Worm (Caenorhabditis elegans) whole organism, late embryonic: ENCODE results near the gene lin-48.
A peak's percentile ranks its signal among the peaks of the same experiment; 100 is the strongest.
"Not testable (repeated sequence)": the region's sequence is repeated elsewhere in the genome, so short reads cannot be mapped to it uniquely, and the experiment has no call there.

Experiments used
- C08G9.2 ChIP-seq: sonication (generic microtip); optimal IDR thresholded peaks from 2 replicates; lab custom pipeline; 2016; ENCODE audit warnings: mild to moderate bottlenecking, missing genetic modification characterization, moderate library complexity, missing compliant biosample characterization
- F13H6.1 ChIP-seq: sonication (generic microtip); optimal IDR thresholded peaks from 2 replicates; lab custom pipeline; 2016; ENCODE audit warnings: missing genetic modification characterization, missing compliant biosample characterization
- K02D7.2 ChIP-seq: sonication (generic microtip); optimal IDR thresholded peaks from 2 replicates; lab custom pipeline; 2017; ENCODE audit warnings: mild to moderate bottlenecking, missing genetic modification characterization, missing compliant biosample characterization
- T23F11.4 ChIP-seq: fragments of 200-800 bp; sonication (Bioruptor generic); optimal IDR thresholded peaks from 2 replicates; lab custom pipeline; 2018; ENCODE audit warnings: mild to moderate bottlenecking, missing genetic modification characterization, missing compliant biosample characterization
- ceh-14 ChIP-seq: sonication (generic microtip); optimal IDR thresholded peaks from 2 replicates; lab custom pipeline; 2016; ENCODE audit warnings: missing genotype, missing genetic modification characterization, missing compliant biosample characterization
- ceh-18 ChIP-seq: sonication (generic microtip); optimal IDR thresholded peaks from 2 replicates; lab custom pipeline; 2016; ENCODE audit warnings: missing genetic modification characterization, missing compliant biosample characterization
- ceh-2 ChIP-seq: sonication (generic microtip); optimal IDR thresholded peaks from 2 replicates; lab custom pipeline; 2016; ENCODE audit warnings: missing genotype, missing genetic modification characterization, missing compliant biosample characterization
- ceh-24 ChIP-seq: sonication (generic microtip); optimal IDR thresholded peaks from 2 replicates; lab custom pipeline; 2016; ENCODE audit warnings: mild to moderate bottlenecking, missing genetic modification characterization, missing compliant biosample characterization
- ceh-31 ChIP-seq: sonication (generic microtip); optimal IDR thresholded peaks from 2 replicates; lab custom pipeline; 2016; ENCODE audit warnings: missing genetic modification characterization, missing compliant biosample characterization
- ceh-34 ChIP-seq: sonication (generic microtip); optimal IDR thresholded peaks from 2 replicates; lab custom pipeline; 2016; ENCODE audit warnings: mild to moderate bottlenecking, missing genetic modification characterization, missing compliant biosample characterization
- ceh-45 ChIP-seq: fragments of 200-800 bp; sonication (Bioruptor generic); IDR thresholded peaks from 2 replicates; pipeline ENCODE4 v1.3.6; 2022; ENCODE audit warnings: missing genetic modification reagents, missing genetic modification characterization, missing compliant biosample characterization
- ceh-48 ChIP-seq: sonication (generic microtip); optimal IDR thresholded peaks from 2 replicates; lab custom pipeline; 2016; ENCODE audit warnings: missing genetic modification characterization, inconsistent platforms, missing compliant biosample characterization
- ceh-9 ChIP-seq: sonication (generic microtip); optimal IDR thresholded peaks from 2 replicates; lab custom pipeline; 2016; ENCODE audit warnings: mild to moderate bottlenecking, missing genetic modification characterization, inconsistent platforms, missing compliant biosample characterization
- che-1 ChIP-seq: sonication (generic microtip); optimal IDR thresholded peaks from 2 replicates; lab custom pipeline; 2016; ENCODE audit warnings: mild to moderate bottlenecking, missing genetic modification characterization, missing compliant biosample characterization
- dve-1 ChIP-seq: sonication (generic microtip); optimal IDR thresholded peaks from 2 replicates; lab custom pipeline; 2017; ENCODE audit warnings: antibody characterized with exemption, mild to moderate bottlenecking, missing genetic modification characterization, missing compliant biosample characterization
- elt-2 ChIP-seq: sonication (generic microtip); optimal IDR thresholded peaks from 2 replicates; lab custom pipeline; 2016; ENCODE audit warnings: missing genetic modification reagents, missing genetic modification characterization, missing compliant biosample characterization
- elt-4 ChIP-seq: sonication (generic microtip); optimal IDR thresholded peaks from 2 replicates; lab custom pipeline; 2016; ENCODE audit warnings: missing genetic modification characterization, missing compliant biosample characterization
- fax-1 ChIP-seq: sonication (generic microtip); optimal IDR thresholded peaks from 2 replicates; lab custom pipeline; 2016; ENCODE audit warnings: missing genotype, missing genetic modification characterization, missing compliant biosample characterization
- fkh-10 ChIP-seq: fragments of 150-350 bp; optimal IDR thresholded peaks from 2 replicates; lab custom pipeline; 2014; ENCODE audit warnings: missing biosample characterization, missing genetic modification reagents, missing genetic modification characterization
- fkh-6 ChIP-seq: sonication (generic microtip); optimal IDR thresholded peaks from 2 replicates; lab custom pipeline; 2016; ENCODE audit warnings: missing genetic modification characterization, missing compliant biosample characterization
- gmeb-2 ChIP-seq: sonication (generic microtip); optimal IDR thresholded peaks from 2 replicates; lab custom pipeline; 2016; ENCODE audit warnings: missing genetic modification characterization, inconsistent platforms, missing compliant biosample characterization
- hlh-15 ChIP-seq: sonication (generic microtip); optimal IDR thresholded peaks from 2 replicates; lab custom pipeline; 2016; ENCODE audit warnings: missing genetic modification characterization, missing compliant biosample characterization
- hlh-30 ChIP-seq: sonication (generic microtip); optimal IDR thresholded peaks from 2 replicates; lab custom pipeline; 2017; ENCODE audit warnings: antibody characterized with exemption, missing genetic modification characterization, missing compliant biosample characterization; ENCODE audit not compliant: insufficient read depth
- lin-11 ChIP-seq: fragments of 200-800 bp; sonication (Bioruptor generic); optimal IDR thresholded peaks from 2 replicates; lab custom pipeline; 2018; ENCODE audit warnings: mild to moderate bottlenecking, missing genetic modification characterization, missing compliant biosample characterization
- nfya-1 ChIP-seq: sonication (generic microtip); optimal IDR thresholded peaks from 2 replicates; lab custom pipeline; 2017; ENCODE audit warnings: missing genetic modification characterization, mild to moderate bottlenecking, missing compliant biosample characterization, antibody characterized with exemption, moderate library complexity
- pax-1 ChIP-seq: fragments of 150-350 bp; optimal IDR thresholded peaks from 2 replicates; lab custom pipeline; 2014; ENCODE audit warnings: missing biosample characterization, missing genetic modification characterization
- pha-2 ChIP-seq: sonication (generic microtip); optimal IDR thresholded peaks from 2 replicates; lab custom pipeline; 2017; ENCODE audit warnings: mild to moderate bottlenecking, missing genetic modification characterization, missing compliant biosample characterization
- pha-4 ChIP-seq: fragments of 150-350 bp; optimal IDR thresholded peaks from 2 replicates; lab custom pipeline; 2018; ENCODE audit warnings: missing biosample characterization, missing genetic modification reagents, missing genetic modification characterization
- ref-2 ChIP-seq: sonication (generic microtip); optimal IDR thresholded peaks from 2 replicates; lab custom pipeline; 2016; ENCODE audit warnings: missing genetic modification characterization, missing compliant biosample characterization
- rnt-1 ChIP-seq: sonication (generic microtip); optimal IDR thresholded peaks from 2 replicates; lab custom pipeline; 2016; ENCODE audit warnings: missing genetic modification characterization, missing compliant biosample characterization
- sox-2 ChIP-seq: fragments of 200-800 bp; sonication (Bioruptor generic); IDR thresholded peaks from 2 replicates; pipeline ENCODE4 v1.3.6; 2022; ENCODE audit warnings: missing genetic modification reagents, missing genetic modification characterization, missing compliant biosample characterization
- sox-4 ChIP-seq: sonication (generic microtip); optimal IDR thresholded peaks from 2 replicates; lab custom pipeline; 2017; ENCODE audit warnings: mild to moderate bottlenecking, missing genetic modification characterization, inconsistent platforms, missing compliant biosample characterization
- tbx-2 ChIP-seq: sonication (generic microtip); optimal IDR thresholded peaks from 2 replicates; lab custom pipeline; 2016; ENCODE audit warnings: missing genetic modification characterization, missing compliant biosample characterization
- unc-3 ChIP-seq, 2 experiments: fragments of 200-800 bp in 1 of 2; sonication (Bioruptor generic) in 1 of 2; sonication (generic microtip) in 1 of 2; conservative IDR thresholded peaks in 1 of 2; optimal IDR thresholded peaks in 1 of 2; 2 replicates each; pipeline versions ENCODE4 v1.3.6 to Lab custom; 2016 to 2022; ENCODE audit warnings: missing compliant biosample characterization in 2 of 2, missing genetic modification characterization in 2 of 2, missing genetic modification reagents in 1 of 2
- unc-55 ChIP-seq: sonication (generic microtip); optimal IDR thresholded peaks from 2 replicates; lab custom pipeline; 2017; ENCODE audit warnings: missing biosample characterization, missing genetic modification reagents, missing genetic modification characterization

Gene lin-48

DNA sequence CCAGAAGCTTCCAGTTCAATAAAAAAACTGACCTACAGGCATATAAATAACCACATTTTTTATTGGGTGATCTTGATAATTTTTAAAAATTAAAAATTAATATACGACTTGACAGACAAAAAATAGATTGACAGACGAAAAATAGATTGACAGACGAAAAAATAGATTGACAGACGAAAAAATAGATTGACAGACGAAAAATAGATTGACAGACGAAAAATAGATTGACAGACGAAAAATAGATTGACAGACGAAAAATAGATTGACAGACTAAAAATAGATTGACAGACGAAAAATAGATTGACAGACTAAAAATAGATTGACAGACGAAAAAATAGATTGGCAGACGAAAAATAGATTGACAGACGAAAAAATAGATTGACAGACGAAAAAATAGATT lies 25.1 kb downstream of the lin-48 start:
- peak; percentile 87 for TF ChIP-seq unc-3 (GFP tag; conservative IDR thresholded peaks at IDR 0.05; lab: Robert Waterston, UW)
- not testable (repeated sequence) for TF ChIP-seq unc-3 (tag; optimal IDR thresholded peaks at IDR 0.05; lab: Kevin White, UChicago)
- TF ChIP-seq sox-2 (GFP tag; lab: Robert Waterston, UW): peak; percentile 28; the same call in 1 of the 2 replicates
- peak; percentile 66 for TF ChIP-seq ceh-45 (GFP tag; lab: Robert Waterston, UW)

- TF ChIP-seq pha-4 (tag; lab: Kevin White, UChicago): no peak
- no peak for TF ChIP-seq T23F11.4
- no peak for TF ChIP-seq hlh-15
- no peak for TF ChIP-seq ceh-45 (GFP tag; lab: Robert Waterston, UW)
- TF ChIP-seq fax-1 (tag; lab: Kevin White, UChicago): no peak
- no peak for TF ChIP-seq ceh-48 (tag; lab: Kevin White, UChicago)
Observed at ce11 chrIII:3773173-3773572, 27.9 kb downstream of the lin-48 start, which contains the start of gene lec-4. Gene lec-4 (minus strand): TSS chrIII:3773326.

DNA sequence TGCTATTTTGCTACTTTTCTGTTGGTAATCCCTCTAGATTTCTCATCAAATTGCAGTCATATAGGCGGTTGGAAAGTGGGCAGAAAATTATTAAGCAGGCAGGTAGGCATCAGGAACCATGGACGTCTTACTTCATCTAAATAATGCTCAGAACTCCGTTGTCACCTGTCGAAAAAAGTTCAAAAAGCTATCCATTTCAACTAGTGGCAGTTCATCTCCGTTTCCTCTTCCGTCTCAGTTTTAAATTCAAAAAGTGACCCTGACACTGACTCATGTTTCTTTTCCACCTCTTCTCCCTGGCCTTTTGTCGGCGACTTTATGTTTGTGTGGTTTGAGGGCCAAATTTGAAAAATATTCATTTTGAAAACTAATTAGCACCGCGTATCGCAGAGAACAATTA lies 29.3 kb downstream of the lin-48 start:
- no peak for TF ChIP-seq ceh-9 (tag; lab: Kevin White, UChicago)
- TF ChIP-seq ref-2 (tag; lab: Kevin White, UChicago): peak; percentile 4

ce11 chrIII:3781827-3782226 lies 36.6 kb downstream of the lin-48 start:
- peak; percentile 34 for TF ChIP-seq rnt-1 (tag; lab: Kevin White, UChicago)
- no peak for TF ChIP-seq ceh-2 (tag; lab: Kevin White, UChicago)

DNA sequence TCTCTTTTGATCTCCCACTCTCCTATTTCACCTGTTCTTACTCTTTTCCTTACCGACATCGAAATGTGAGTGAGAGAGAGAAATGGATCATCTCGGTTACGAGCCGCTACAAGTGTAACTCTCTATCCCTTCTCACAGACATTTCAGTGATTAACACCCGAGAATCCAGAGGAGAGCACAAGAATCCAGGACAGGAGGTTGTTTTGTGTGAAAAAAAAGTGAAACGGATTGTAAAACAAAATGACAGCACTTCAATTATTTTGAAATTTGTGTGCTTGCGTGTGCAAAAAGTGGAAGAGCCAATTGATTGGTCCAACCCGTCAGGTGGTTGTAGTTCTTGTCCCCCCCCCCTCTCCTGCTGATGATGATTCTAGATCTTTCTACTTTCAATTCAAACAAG lies 37.6 kb downstream of the lin-48 start:
- TF ChIP-seq ceh-18 (tag; lab: Kevin White, UChicago) (peak; percentile 74), ceh-24 (tag; lab: Kevin White, UChicago) (no peak), dve-1 (no peak), unc-55 (peak; percentile 59), elt-4 (tag; lab: Kevin White, UChicago) (no peak), rnt-1 (tag; lab: Kevin White, UChicago) (peak; percentile 28), K02D7.2 (tag; lab: Kevin White, UChicago) (no peak), nfya-1 (tag; lab: Kevin White, UChicago) (peak; percentile 13), pha-2 (tag; lab: Kevin White, UChicago) (no peak)

- TF ChIP-seq nfya-1 (tag; lab: Kevin White, UChicago): no peak
- TF ChIP-seq pha-2 (tag; lab: Kevin White, UChicago): no peak
- no peak for TF ChIP-seq lin-11 (tag; lab: Kevin White, UChicago)
- TF ChIP-seq pax-1: no peak
- TF ChIP-seq unc-55: peak; percentile 37
- no peak for TF ChIP-seq ceh-48 (tag; lab: Kevin White, UChicago)
- TF ChIP-seq, all 69 proteins: peak for 1
Observed at ce11 chrIII:3783914-3784313, 38.7 kb downstream of the lin-48 start.

DNA sequence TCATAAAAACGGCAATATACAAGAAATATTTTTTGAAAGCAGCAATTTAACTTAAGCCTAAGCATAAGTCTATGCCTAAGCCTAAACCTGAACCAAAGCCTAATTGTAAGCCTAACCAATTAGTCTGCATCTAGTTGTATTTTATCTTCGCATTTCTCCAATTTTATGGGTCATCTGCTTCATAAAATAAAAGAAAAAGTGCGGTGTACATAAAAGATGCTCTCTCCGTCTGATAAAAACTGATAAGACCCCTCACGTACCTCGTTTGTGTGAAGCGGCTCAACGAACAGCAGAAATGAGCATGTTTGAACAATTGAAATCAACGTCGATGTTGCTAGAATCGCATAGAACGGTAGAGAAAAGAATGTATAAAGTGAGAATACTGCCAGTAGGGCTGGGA lies 39.9 kb downstream of the lin-48 start:
- no peak for TF ChIP-seq fkh-6
- peak; percentile 41 for TF ChIP-seq elt-2 (tag; lab: Kevin White, UChicago)
- TF ChIP-seq, all 69 proteins: peak for 1

- peak; percentile 13 for TF ChIP-seq hlh-30 (tag; lab: Kevin White, UChicago)
- peak; percentile 3 for TF ChIP-seq gmeb-2
- no peak for TF ChIP-seq fkh-10 (GFP tag; lab: Kevin White, UChicago)
- no peak for TF ChIP-seq ceh-14
- peak; percentile 60 for TF ChIP-seq unc-55
- peak; percentile 13 for TF ChIP-seq ceh-2 (tag; lab: Kevin White, UChicago)
- TF ChIP-seq tbx-2 (tag; lab: Kevin White, UChicago): peak; percentile 44
- TF ChIP-seq C08G9.2 (tag; lab: Kevin White, UChicago): no peak
- peak; percentile 73 for TF ChIP-seq rnt-1 (tag; lab: Kevin White, UChicago)
- TF ChIP-seq ceh-18 (tag; lab: Kevin White, UChicago): peak; percentile 56
- TF ChIP-seq sox-4 (tag; lab: Kevin White, UChicago): no peak
- peak; percentile 47 for TF ChIP-seq nfya-1 (tag; lab: Kevin White, UChicago)
- TF ChIP-seq ref-2 (tag; lab: Kevin White, UChicago): peak; percentile 64
- TF ChIP-seq ceh-31: peak; percentile 32
- no peak for TF ChIP-seq pha-2 (tag; lab: Kevin White, UChicago)
- TF ChIP-seq che-1 (tag; lab: Kevin White, UChicago): peak; percentile 7
- no peak for TF ChIP-seq fax-1 (tag; lab: Kevin White, UChicago)
- TF ChIP-seq ceh-34 (tag; lab: Kevin White, UChicago): peak; percentile 40
- peak; percentile 70 for TF ChIP-seq F13H6.1
Observed at ce11 chrIII:3786427-3786935, 41.2 kb downstream of the lin-48 start, which contains the start of gene acy-3. Gene acy-3 (minus strand): TSS chrIII:3786477.
